Fruit fly (Drosophila melanogaster) whole organism, prepupa: ENCODE measurements around the gene axo.

ENCODE experiments used
- Blimp-1 ChIP-seq: fragments of 200-800 bp; sonication (Bioruptor generic); optimal IDR thresholded peaks from 3 replicates; lab custom pipeline; 2017; ENCODE audit warnings: missing biosample characterization, missing genetic modification characterization, mild to moderate bottlenecking, moderate library complexity, missing genetic modification reagents
- CG16779 ChIP-seq: fragments of 200-800 bp; sonication (Bioruptor generic); optimal IDR thresholded peaks from 3 replicates; lab custom pipeline; 2017; ENCODE audit warnings: missing biosample characterization, mild to moderate bottlenecking, missing genetic modification characterization
- CG4318 ChIP-seq: fragments of 200-800 bp; sonication (Bioruptor generic); optimal IDR thresholded peaks from 3 replicates; lab custom pipeline; 2017; ENCODE audit warnings: missing biosample characterization, mild to moderate bottlenecking, missing genetic modification characterization
- CG7368 ChIP-seq: fragments of 200-800 bp; sonication (Bioruptor generic); optimal IDR thresholded peaks from 3 replicates; lab custom pipeline; 2016; ENCODE audit warnings: missing biosample characterization, missing genetic modification characterization
- Eip93F ChIP-seq: fragments of 200-800 bp; sonication (Bioruptor generic); optimal IDR thresholded peaks from 2 replicates; lab custom pipeline; 2016; ENCODE audit warnings: missing biosample characterization, mild to moderate bottlenecking, missing genetic modification characterization
- achi ChIP-seq: fragments of 200-800 bp; sonication (Bioruptor generic); optimal IDR thresholded peaks from 3 replicates; lab custom pipeline; 2016; ENCODE audit warnings: missing biosample characterization, missing genetic modification characterization

DNA sequence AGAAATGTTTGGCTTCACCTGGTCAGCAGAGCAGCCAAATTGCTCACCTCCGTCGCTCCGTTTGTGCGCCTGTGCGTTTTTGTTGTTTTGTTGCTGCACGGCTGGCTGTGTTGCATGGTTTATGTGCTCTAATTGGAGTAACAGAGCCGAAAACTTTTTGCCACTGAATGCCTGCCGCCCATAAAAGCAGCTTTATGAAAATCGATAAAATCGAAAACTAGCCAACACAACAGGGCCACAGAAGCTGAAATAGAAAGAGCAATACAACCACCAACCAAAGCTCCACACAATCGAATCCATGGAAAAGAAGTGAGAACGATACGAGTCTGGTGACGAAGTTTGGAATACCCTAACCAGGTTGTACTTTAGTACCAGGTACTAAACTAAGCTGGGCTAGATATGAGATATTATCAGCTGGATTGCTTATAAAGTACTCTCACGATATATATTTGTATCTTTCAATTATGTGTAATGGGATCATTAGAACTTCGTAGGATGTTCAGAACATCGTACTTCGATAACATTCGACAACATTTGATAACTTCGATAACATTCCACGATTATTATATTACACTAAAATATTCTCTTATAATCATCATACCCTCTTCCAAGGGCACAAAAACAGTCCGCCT is 68.1 kb downstream of the axo start:
- no peak for TF ChIP-seq Blimp-1 (GFP tag; lab: Kevin White, UChicago)
- no peak for TF ChIP-seq achi (GFP tag; lab: Kevin White, UChicago)
- TF ChIP-seq CG7368 = no peak
- TF ChIP-seq Eip93F = no peak
- no peak for TF ChIP-seq CG16779 (tag; lab: Kevin White, UChicago)
- no peak for TF ChIP-seq CG4318
